Worm (Caenorhabditis elegans): ENCODE data around the gene Y49E10.27.

DNA sequence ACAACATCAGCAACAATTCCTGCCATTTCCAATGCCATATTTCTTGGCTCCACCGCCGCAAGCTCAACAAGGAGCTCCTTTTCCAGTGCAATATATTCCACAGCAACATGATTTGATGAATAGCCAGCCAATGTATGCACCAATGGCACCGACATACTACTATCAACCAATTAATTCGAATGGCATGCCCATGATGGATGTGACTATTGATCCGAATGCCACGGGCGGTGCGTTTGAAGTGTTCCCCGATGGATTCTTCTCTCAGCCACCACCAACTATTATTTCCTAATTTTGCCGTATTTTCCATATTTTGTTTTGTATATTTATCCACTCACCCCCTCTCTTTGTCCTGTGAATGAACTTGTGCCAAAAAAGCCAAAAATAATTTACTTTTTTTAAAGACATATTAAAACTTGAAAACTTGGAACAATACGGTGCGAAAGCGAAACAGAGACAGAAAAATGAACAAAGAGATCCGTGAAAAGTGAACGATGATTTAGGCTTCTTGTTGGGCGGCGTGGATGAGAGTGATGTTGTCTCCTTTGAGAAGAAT lies 5.3 kb upstream of the Y49E10.27 start:
- no peak for TF ChIP-seq ceh-22 (tag; optimal IDR thresholded peaks at IDR 0.05)
- no peak for TF ChIP-seq ceh-45 (GFP tag; IDR thresholded peaks at IDR 0.05)
- no peak for TF ChIP-seq zip-5 (tag; optimal IDR thresholded peaks at IDR 0.05)
- TF ChIP-seq pat-9 (tag; optimal IDR thresholded peaks at IDR 0.05): no peak
- TF ChIP-seq ama-1 (optimal IDR thresholded peaks at IDR 0.05): no peak
- TF ChIP-seq pqm-1 (tag; optimal IDR thresholded peaks at IDR 0.05): no peak
- no peak for TF ChIP-seq tbx-7 (tag; optimal IDR thresholded peaks at IDR 0.05)
- no peak for TF ChIP-seq tbx-2 (tag; optimal IDR thresholded peaks at IDR 0.05)
- TF ChIP-seq ceh-6 (GFP tag; optimal IDR thresholded peaks at IDR 0.05): no peak
- TF ChIP-seq unc-42 (tag; optimal IDR thresholded peaks at IDR 0.05): no peak
- no peak for TF ChIP-seq dmd-4 (tag; optimal IDR thresholded peaks at IDR 0.05; ENCODE audit: borderline replicate concordance)
- no peak for TF ChIP-seq C38D4.7 (GFP tag; optimal IDR thresholded peaks at IDR 0.05)
- TF ChIP-seq elt-4 (tag; optimal IDR thresholded peaks at IDR 0.05): no peak
- no peak for TF ChIP-seq nhr-232 (tag; optimal IDR thresholded peaks at IDR 0.05)
